Fruit fly (Drosophila melanogaster) whole organism, embryonic: ENCODE measurements around the gene CG2794.

ENCODE experiments used
- ATbp ChIP-seq: fragments of 200-800 bp; sonication (Bioruptor generic); optimal IDR thresholded peaks from 2 replicates; lab custom pipeline; 2017; ENCODE audit warnings: missing biosample characterization, mild to moderate bottlenecking, missing genetic modification characterization, missing genetic modification reagents
- BEAF-32 ChIP-seq: fragments of 200-800 bp; sonication (Bioruptor generic); optimal IDR thresholded peaks from 3 replicates; lab custom pipeline; 2017; ENCODE audit warnings: missing biosample characterization, missing genetic modification characterization, mild to moderate bottlenecking, moderate library complexity, missing genetic modification reagents
- CG12219 ChIP-seq: fragments of 200-800 bp; sonication (Bioruptor generic); optimal IDR thresholded peaks from 3 replicates; lab custom pipeline; 2018; ENCODE audit warnings: missing biosample characterization, mild to moderate bottlenecking, missing genetic modification characterization
- CG12391 ChIP-seq: fragments of 200-800 bp; sonication (Bioruptor generic); optimal IDR thresholded peaks from 3 replicates; lab custom pipeline; 2018; ENCODE audit warnings: missing biosample characterization, mild to moderate bottlenecking, missing genetic modification characterization, moderate library complexity
- CG12769 ChIP-seq: fragments of 200-800 bp; sonication (Bioruptor generic); optimal IDR thresholded peaks from 2 replicates; lab custom pipeline; 2019; ENCODE audit warnings: missing biosample characterization, mild to moderate bottlenecking, missing genetic modification characterization, moderate library complexity
- CG14014 ChIP-seq: fragments of 200-800 bp; sonication (Bioruptor generic); IDR thresholded peaks from 2 replicates; pipeline ENCODE4 v1.3.6; 2022; ENCODE audit warnings: missing biosample characterization, missing genetic modification characterization
- CG14050 ChIP-seq: fragments of 200-800 bp; sonication (Bioruptor generic); IDR thresholded peaks from 3 replicates; pipeline ENCODE4 v1.3.6; 2022; ENCODE audit warnings: missing biosample characterization, missing genetic modification characterization
- CG14860 ChIP-seq: fragments of 200-800 bp; sonication (Bioruptor generic); IDR thresholded peaks from 3 replicates; pipeline ENCODE4 v1.3.6; 2022; ENCODE audit warnings: missing biosample characterization, missing genetic modification characterization; ENCODE audit not compliant: partially characterized antibody
- CG1603 ChIP-seq: fragments of 200-800 bp; sonication (Bioruptor generic); optimal IDR thresholded peaks from 2 replicates; lab custom pipeline; 2019; ENCODE audit warnings: missing biosample characterization, mild to moderate bottlenecking, missing genetic modification characterization, moderate library complexity
- CG18011 ChIP-seq: fragments of 200-800 bp; sonication (Bioruptor generic); optimal IDR thresholded peaks from 2 replicates; lab custom pipeline; 2017; ENCODE audit warnings: missing biosample characterization, missing genetic modification characterization, mild to moderate bottlenecking, moderate library complexity, missing genotype
- CG2129 ChIP-seq: fragments of 200-800 bp; sonication (Bioruptor generic); IDR thresholded peaks from 2 replicates; pipeline ENCODE4 v1.3.6; 2022; ENCODE audit warnings: missing biosample characterization, missing genetic modification characterization; ENCODE audit not compliant: partially characterized antibody
- CG2202 ChIP-seq: fragments of 200-800 bp; sonication (Bioruptor generic); optimal IDR thresholded peaks from 2 replicates; lab custom pipeline; 2018; ENCODE audit warnings: missing biosample characterization, mild to moderate bottlenecking, missing genetic modification characterization
- CG2889 ChIP-seq: fragments of 200-800 bp; sonication (Bioruptor generic); IDR thresholded peaks from 3 replicates; pipeline ENCODE4 v1.3.6; 2022; ENCODE audit warnings: missing biosample characterization, missing genetic modification characterization
- CG3065 ChIP-seq: fragments of 200-800 bp; sonication (Bioruptor generic); optimal IDR thresholded peaks from 2 replicates; lab custom pipeline; 2016; ENCODE audit warnings: missing biosample characterization, missing genetic modification characterization
- CG31365 ChIP-seq: fragments of 200-800 bp; sonication (Bioruptor generic); optimal IDR thresholded peaks from 2 replicates; lab custom pipeline; 2018; ENCODE audit warnings: missing biosample characterization, mild to moderate bottlenecking, missing genetic modification characterization
- CG3163 ChIP-seq: fragments of 200-800 bp; sonication (Bioruptor generic); optimal IDR thresholded peaks from 3 replicates; lab custom pipeline; 2016; ENCODE audit warnings: missing biosample characterization, missing genetic modification characterization
- CG34224 ChIP-seq: fragments of 200-800 bp; sonication (Bioruptor generic); IDR thresholded peaks from 3 replicates; pipeline ENCODE4 v1.3.6; 2022; ENCODE audit warnings: missing biosample characterization, missing genetic modification characterization; ENCODE audit not compliant: partially characterized antibody
- CG4328 ChIP-seq: fragments of 200-800 bp; sonication (Bioruptor generic); optimal IDR thresholded peaks from 3 replicates; lab custom pipeline; 2017; ENCODE audit warnings: missing biosample characterization, missing genetic modification reagents, missing genetic modification characterization
- CG6254 ChIP-seq: fragments of 200-800 bp; sonication (Bioruptor generic); optimal IDR thresholded peaks from 3 replicates; lab custom pipeline; 2017; ENCODE audit warnings: mild to moderate bottlenecking, missing biosample characterization, missing genetic modification reagents, missing genetic modification characterization
- CG6689 ChIP-seq: fragments of 200-800 bp; sonication (Bioruptor generic); IDR thresholded peaks from 2 replicates; pipeline ENCODE4 v1.3.6; 2022; ENCODE audit warnings: missing biosample characterization, missing genetic modification characterization
- CG9215 ChIP-seq: fragments of 200-800 bp; sonication (Bioruptor generic); IDR thresholded peaks from 2 replicates; pipeline ENCODE4 v1.3.6; 2022; ENCODE audit warnings: missing biosample characterization, missing genetic modification characterization
- Chrac-16 ChIP-seq: fragments of 200-800 bp; sonication (Bioruptor generic); optimal IDR thresholded peaks from 3 replicates; lab custom pipeline; 2016; ENCODE audit warnings: missing biosample characterization, missing genetic modification characterization
- Fer2 ChIP-seq: fragments of 200-800 bp; sonication (Bioruptor generic); optimal IDR thresholded peaks from 2 replicates; lab custom pipeline; 2018; ENCODE audit warnings: missing biosample characterization, mild to moderate bottlenecking, missing genetic modification characterization, moderate library complexity
- Gsc ChIP-seq: fragments of 200-800 bp; sonication (Bioruptor generic); IDR thresholded peaks from 2 replicates; pipeline ENCODE4 v1.3.6; 2022; ENCODE audit warnings: missing biosample characterization, missing genetic modification characterization
- Hand ChIP-seq: fragments of 200-800 bp; sonication (Bioruptor generic); optimal IDR thresholded peaks from 2 replicates; lab custom pipeline; 2017; ENCODE audit warnings: mild to moderate bottlenecking, missing biosample characterization, missing genetic modification reagents, missing genetic modification characterization
- Hr39 ChIP-seq: fragments of >200 bp; optimal IDR thresholded peaks from 2 replicates; lab custom pipeline; 2017
- Med ChIP-seq: fragments of 200-800 bp; sonication (Bioruptor generic); peaks from one replicate; lab custom pipeline; 2016; ENCODE audit warnings: missing biosample characterization, missing genetic modification characterization, mild to moderate bottlenecking, inconsistent platforms, moderate library complexity
- Oaz ChIP-seq: fragments of 200-800 bp; sonication (Bioruptor generic); IDR thresholded peaks from 2 replicates; pipeline ENCODE4 v1.3.6; 2022; ENCODE audit warnings: missing biosample characterization, missing genetic modification characterization
- YL-1 ChIP-seq: fragments of 200-800 bp; sonication (Bioruptor generic); optimal IDR thresholded peaks from 3 replicates; lab custom pipeline; 2017; ENCODE audit warnings: missing biosample characterization, mild to moderate bottlenecking, missing genetic modification characterization
- bcd ChIP-seq: fragments of 200-800 bp; sonication (Bioruptor generic); optimal IDR thresholded peaks from 2 replicates; lab custom pipeline; 2017; ENCODE audit warnings: missing biosample characterization, mild to moderate bottlenecking, missing genetic modification characterization
- br ChIP-seq: fragments of >200 bp; optimal IDR thresholded peaks from 2 replicates; lab custom pipeline; 2017
- cg ChIP-seq: fragments of 200-800 bp; sonication (Bioruptor generic); optimal IDR thresholded peaks from 3 replicates; lab custom pipeline; 2019; ENCODE audit warnings: missing biosample characterization, mild to moderate bottlenecking, missing genetic modification characterization, moderate library complexity
- chif ChIP-seq, 2 experiments: fragments of 200-800 bp; sonication (Bioruptor generic); optimal IDR thresholded peaks; 3 replicates each; lab custom pipeline; 2016; ENCODE audit warnings: missing biosample characterization in 2 of 2, missing genetic modification characterization in 2 of 2
- chinmo ChIP-seq: fragments of 200-800 bp; sonication (Bioruptor generic); IDR thresholded peaks from 4 replicates; pipeline ENCODE4 v1.3.6; 2022; ENCODE audit warnings: missing biosample characterization, missing genetic modification characterization; ENCODE audit not compliant: partially characterized antibody
- chm ChIP-seq: fragments of 200-800 bp; sonication (Bioruptor generic); IDR thresholded peaks from 2 replicates; pipeline ENCODE4 v1.3.6; 2022; ENCODE audit warnings: missing biosample characterization, missing genetic modification characterization
- crol ChIP-seq: fragments of 200-800 bp; sonication (Bioruptor generic); IDR thresholded peaks from 2 replicates; pipeline ENCODE4 v1.3.6; 2022; ENCODE audit warnings: missing biosample characterization, missing genetic modification characterization
- fd96Cb ChIP-seq: fragments of 200-800 bp; sonication (Bioruptor generic); optimal IDR thresholded peaks from 2 replicates; lab custom pipeline; 2018; ENCODE audit warnings: missing biosample characterization, mild to moderate bottlenecking, missing genetic modification characterization, moderate library complexity
- fru ChIP-seq: fragments of >200 bp; optimal IDR thresholded peaks from 2 replicates; lab custom pipeline; 2017
- grau ChIP-seq: fragments of 200-800 bp; optimal IDR thresholded peaks from 3 replicates; lab custom pipeline; 2019; ENCODE audit warnings: missing biosample characterization, mild to moderate bottlenecking, missing genetic modification characterization, moderate library complexity
- gro ChIP-seq: fragments of 200-800 bp; sonication (Bioruptor generic); optimal IDR thresholded peaks from 2 replicates; lab custom pipeline; 2016; ENCODE audit warnings: missing biosample characterization, missing genetic modification characterization
- hbn ChIP-seq: fragments of 200-800 bp; sonication (Bioruptor generic); IDR thresholded peaks from 2 replicates; pipeline ENCODE4 v1.3.6; 2022; ENCODE audit warnings: missing biosample characterization, missing genetic modification characterization; ENCODE audit not compliant: partially characterized antibody
- ken ChIP-seq: fragments of 200-800 bp; sonication (Bioruptor generic); IDR thresholded peaks from 3 replicates; pipeline ENCODE4 v1.3.6; 2022; ENCODE audit warnings: missing biosample characterization, missing genetic modification characterization
- klu ChIP-seq: fragments of 200-800 bp; sonication (Bioruptor generic); IDR thresholded peaks from 2 replicates; pipeline ENCODE4 v1.3.6; 2022; ENCODE audit warnings: missing biosample characterization, missing genetic modification characterization
- peb ChIP-seq: fragments of 200-800 bp; sonication (Bioruptor generic); IDR thresholded peaks from 2 replicates; pipeline ENCODE4 v1.3.6; 2022; ENCODE audit warnings: missing biosample characterization, missing genetic modification characterization
- sd ChIP-seq: fragments of 200-800 bp; sonication (Bioruptor generic); optimal IDR thresholded peaks from 3 replicates; lab custom pipeline; 2018; ENCODE audit warnings: missing biosample characterization, mild to moderate bottlenecking, missing genetic modification characterization, moderate library complexity
- sens-2 ChIP-seq: fragments of 200-800 bp; sonication (Bioruptor generic); IDR thresholded peaks from 2 replicates; pipeline ENCODE4 v1.3.6; 2022; ENCODE audit warnings: missing biosample characterization, missing genetic modification characterization
- slou ChIP-seq: fragments of 200-800 bp; sonication (Bioruptor generic); optimal IDR thresholded peaks from 3 replicates; lab custom pipeline; 2016; ENCODE audit warnings: missing biosample characterization, missing genetic modification characterization
- sob ChIP-seq: fragments of 200-800 bp; sonication (Bioruptor generic); IDR thresholded peaks from 2 replicates; pipeline ENCODE4 v1.3.6; 2022; ENCODE audit warnings: missing biosample characterization, missing genetic modification characterization
- sr ChIP-seq: fragments of 200-800 bp; sonication (Bioruptor generic); IDR thresholded peaks from 3 replicates; pipeline ENCODE4 v1.3.6; 2022; ENCODE audit warnings: missing biosample characterization, missing genetic modification characterization
- tin ChIP-seq: fragments of 200-800 bp; sonication (Bioruptor generic); optimal IDR thresholded peaks from 3 replicates; lab custom pipeline; 2016; ENCODE audit warnings: missing biosample characterization, missing genetic modification characterization
- tup ChIP-seq: fragments of 200-800 bp; sonication (Bioruptor generic); optimal IDR thresholded peaks from 2 replicates; lab custom pipeline; 2016; ENCODE audit warnings: missing biosample characterization, mild to moderate bottlenecking, missing genetic modification characterization, moderate library complexity
- wor ChIP-seq: fragments of 200-800 bp; sonication (Bioruptor generic); IDR thresholded peaks from 2 replicates; pipeline ENCODE4 v1.3.6; 2022; ENCODE audit warnings: missing biosample characterization, missing genetic modification characterization

The CG2794 gene

DNA sequence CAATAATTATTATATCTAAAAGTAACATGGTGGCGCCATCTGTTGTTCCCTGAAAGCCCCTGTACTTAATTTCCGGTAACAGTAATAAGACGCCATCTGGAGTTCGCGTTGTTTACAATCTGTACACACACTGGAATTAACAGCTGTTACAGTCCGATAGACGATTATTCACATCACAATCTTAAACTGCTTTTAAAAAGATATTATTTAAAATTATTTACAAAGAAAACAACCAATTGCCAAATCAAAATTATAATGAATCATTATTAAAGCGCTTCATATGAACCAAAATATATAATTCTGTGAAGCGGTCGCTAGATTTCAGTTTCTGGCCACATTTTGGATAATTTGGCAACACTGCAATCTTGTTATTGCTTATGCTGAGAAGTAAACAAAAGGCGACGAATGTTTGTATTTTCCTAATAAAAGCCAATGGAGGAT is 38.5 kb downstream of the CG2794 start, which contains the start of gene CG13689 (continued):
- TF ChIP-seq CG6689 (peak; percentile 33; the same call in 1 of the 2 replicates), YL-1 (GFP tag; lab: Kevin White, UChicago) (peak; percentile 64), CG2202 (peak; percentile 26), tup (GFP tag; lab: Kevin White, UChicago) (no peak), CG3065 (GFP tag; lab: Kevin White, UChicago) (no peak), CG6254 (GFP tag; lab: Kevin White, UChicago) (no peak), CG12769 (tag; lab: Kevin White, UChicago) (no peak), CG3163 (GFP tag; lab: Kevin White, UChicago) (no peak), hbn (GFP tag; lab: Robert Waterston, UW) (no peak), fd96Cb (tag; lab: Kevin White, UChicago) (peak; percentile 46), gro (GFP tag; lab: Kevin White, UChicago) (no peak), peb (GFP tag; lab: Robert Waterston, UW) (no peak), tin (GFP tag; lab: Kevin White, UChicago) (peak; percentile 57), fru (lab: Kevin White, UChicago) (no peak), CG9215 (no peak; the same call in 1 of the 2 replicates), sd (no peak), br (no peak), CG14050 (GFP tag; lab: Robert Waterston, UW) (no peak), chinmo (GFP tag; lab: Robert Waterston, UW) (no peak), CG34224 (GFP tag; lab: Robert Waterston, UW) (no peak), CG31365 (peak; percentile 56), CG4328 (GFP tag; lab: Kevin White, UChicago) (peak; percentile 15), ken (no peak), bcd (GFP tag; lab: Kevin White, UChicago) (peak; percentile 59), Fer2 (tag; lab: Kevin White, UChicago) (peak; percentile 16), CG14014 (GFP tag; lab: Robert Waterston, UW) (peak; percentile 41; the same call in 1 of the 2 replicates), BEAF-32 (peak; percentile 35), Gsc (GFP tag; lab: Robert Waterston, UW) (no peak), chm (GFP tag; lab: Robert Waterston, UW) (no peak), klu (GFP tag; lab: Robert Waterston, UW) (no peak), CG2129 (GFP tag; lab: Robert Waterston, UW) (no peak), slou (GFP tag; lab: Kevin White, UChicago) (peak; percentile 23), chif (GFP tag; optimal IDR thresholded peaks at IDR 0.05; lab: Kevin White, UChicago) (peak in 1 of 2 experiments; percentile 67), sens-2 (GFP tag; lab: Robert Waterston, UW) (no peak), Hr39 (lab: Kevin White, UChicago) (no peak), CG1603 (peak; percentile 40), Oaz (GFP tag; lab: Robert Waterston, UW) (no peak), CG2889 (GFP tag; lab: Robert Waterston, UW) (no peak), CG18011 (GFP tag; lab: Kevin White, UChicago) (no peak), wor (no peak), CG14860 (GFP tag; lab: Robert Waterston, UW) (no peak), sob (GFP tag; lab: Robert Waterston, UW) (peak; percentile 36; the same call in 1 of the 2 replicates), CG12219 (GFP tag; lab: Kevin White, UChicago) (no peak), sr (no peak), Chrac-16 (peak; percentile 77), ATbp (no peak), CG12391 (tag; lab: Kevin White, UChicago) (peak; percentile 62), crol (GFP tag; lab: Robert Waterston, UW) (no peak), cg (GFP tag; lab: Kevin White, UChicago) (no peak), Hand (GFP tag; lab: Kevin White, UChicago) (no peak), grau (peak; percentile 52), Med (peak; percentile 92)
